Fruit fly (Drosophila melanogaster) whole organism: ENCODE results near the gene Mhc.

Source experiments
- Dll ChIP-seq: fragments of >200 bp; optimal IDR thresholded peaks from 2 replicates; lab custom pipeline; 2017
- pan ChIP-seq: fragments of >200 bp; optimal IDR thresholded peaks from 2 replicates; lab custom pipeline; 2017
- psq ChIP-seq: fragments of >200 bp; optimal IDR thresholded peaks from 2 replicates; lab custom pipeline; 2017
- usp ChIP-seq: fragments of >200 bp; optimal IDR thresholded peaks from 2 replicates; lab custom pipeline; 2017; ENCODE audit warnings: missing biosample characterization, missing genetic modification characterization, mixed read lengths

DNA sequence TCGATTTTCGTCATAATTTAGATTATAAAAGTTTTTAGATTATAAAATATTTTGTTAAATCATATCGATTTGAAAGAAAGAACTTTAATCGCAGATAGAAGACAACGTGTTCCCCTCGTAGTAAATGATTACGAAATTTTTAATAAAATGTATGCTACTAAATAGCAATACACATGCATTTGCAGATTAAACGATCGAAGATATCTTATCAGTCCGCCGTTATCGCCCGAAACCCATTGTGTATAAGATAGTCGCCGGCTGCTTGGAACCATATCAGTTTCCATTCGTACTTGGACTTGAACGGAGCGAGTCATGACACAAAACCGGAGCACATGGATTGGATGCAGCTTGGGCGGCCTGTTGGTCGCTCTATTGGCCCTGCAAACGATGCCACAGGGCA, 33.1 kb downstream of the Mhc start:
- TF ChIP-seq pan (lab: Kevin White, UChicago) (no peak), Dll (lab: Kevin White, UChicago) (no peak), usp (GFP tag; lab: Kevin White, UChicago) (no peak), psq (lab: Kevin White, UChicago) (no peak)
